Worm (Caenorhabditis elegans): Measurements from ENCODE around the gene inx-9.
A peak's percentile ranks its signal among the peaks of the same experiment; 100 is the strongest.

inx-9 gene

DNA sequence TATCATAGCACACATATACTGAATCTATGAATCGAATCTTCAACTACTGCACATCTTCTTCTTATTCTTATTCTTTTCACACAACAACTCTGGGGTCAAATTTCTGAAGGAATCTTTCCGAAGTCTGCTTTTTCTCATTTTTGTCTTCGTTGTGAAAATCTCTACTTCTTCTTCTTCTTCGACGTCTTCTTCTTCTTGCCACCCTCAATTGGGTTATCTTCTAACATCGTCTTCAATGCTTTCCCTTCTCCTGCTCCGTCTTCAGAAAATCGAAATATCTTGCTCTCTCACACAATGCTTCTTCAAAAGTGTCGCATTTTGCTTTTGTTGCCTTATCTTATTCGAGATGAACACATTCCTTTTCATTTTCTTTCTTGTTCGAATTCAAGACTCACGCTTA is 47.1 kb downstream of the inx-9 start:
- TF ChIP-seq lin-14 (GFP tag; optimal IDR thresholded peaks at IDR 0.05) (peak; percentile 53), ceh-82 (tag; optimal IDR thresholded peaks at IDR 0.05) (peak in 1 of 3 experiments; percentile 9), swsn-7 (tag; optimal IDR thresholded peaks at IDR 0.05) (no peak), fkh-10 (GFP tag; optimal IDR thresholded peaks at IDR 0.05) (peak; percentile 19), nhr-76 (tag; optimal IDR thresholded peaks at IDR 0.05) (no peak)

Data from whole organism, L1 larva.